Fruit fly (Drosophila melanogaster): ENCODE measurements around the gene Arl2.

dm6 chr3R:8308515-8308959, 32.4 kb upstream of the Arl2 start, which contains the start of gene tex:
- TF ChIP-seq Bgb (GFP tag; IDR thresholded peaks at IDR 0.05; ENCODE audit: partially characterized antibody) (no peak), CG4424 (GFP tag; optimal IDR thresholded peaks at IDR 0.05) (no peak)

All from whole organism, embryonic.